Fruit fly (Drosophila melanogaster): ENCODE data around the gene CG14834.

Gene CG14834

dm6 chr3L:7323348-7323747 is 23.6 kb downstream of the CG14834 start, which contains the start of the genes RhoGEF4 and Rint1 (continued):
- no peak for TF ChIP-seq CG16863 (GFP tag; optimal IDR thresholded peaks at IDR 0.05)
- peak; percentile 75 for TF ChIP-seq CG8290 (GFP tag; optimal IDR thresholded peaks at IDR 0.05)
- peak in 1 of 2 experiments; percentile 67 for TF ChIP-seq CG8290 (tag; optimal IDR thresholded peaks at IDR 0.05)
- TF ChIP-seq CG17359 (tag; optimal IDR thresholded peaks at IDR 0.05): peak; percentile 43
- peak; percentile 82 for TF ChIP-seq lilli (GFP tag; optimal IDR thresholded peaks at IDR 0.05)
- TF ChIP-seq unpg (GFP tag; optimal IDR thresholded peaks at IDR 0.05): peak; percentile 67
- TF ChIP-seq CG17568 (GFP tag; optimal IDR thresholded peaks at IDR 0.05): no peak
- peak; percentile 86 for TF ChIP-seq CoRest (tag; optimal IDR thresholded peaks at IDR 0.05)
- TF ChIP-seq CG10267 (tag; optimal IDR thresholded peaks at IDR 0.05): peak; percentile 73
- TF ChIP-seq Myb (GFP tag; optimal IDR thresholded peaks at IDR 0.05): peak; percentile 79
- peak; percentile 62; the same call in 2 of the 3 replicates for TF ChIP-seq jigr1 (GFP tag; IDR thresholded peaks at IDR 0.05)
- no peak for TF ChIP-seq CrebB (tag; optimal IDR thresholded peaks at IDR 0.05)
- no peak for TF ChIP-seq CG4707 (GFP tag; optimal IDR thresholded peaks at IDR 0.05)
- TF ChIP-seq Dad (GFP tag; optimal IDR thresholded peaks at IDR 0.05): peak; percentile 31
- TF ChIP-seq eve (GFP tag; optimal IDR thresholded peaks at IDR 0.05): no peak
- TF ChIP-seq pfk (GFP tag; optimal IDR thresholded peaks at IDR 0.05): no peak
- peak; percentile 92 for TF ChIP-seq CG4617 (GFP tag; optimal IDR thresholded peaks at IDR 0.05; ENCODE audit: borderline replicate concordance)
- TF ChIP-seq CG8089 (GFP tag; optimal IDR thresholded peaks at IDR 0.05): no peak
- no peak for TF ChIP-seq bigmax (GFP tag; optimal IDR thresholded peaks at IDR 0.05)
- TF ChIP-seq CG3726 (GFP tag; IDR thresholded peaks at IDR 0.05): no peak
- TF ChIP-seq CG2202 (tag; optimal IDR thresholded peaks at IDR 0.05): peak; percentile 30
- no peak for TF ChIP-seq CG6791 (GFP tag; IDR thresholded peaks at IDR 0.05; ENCODE audit: partially characterized antibody)
- peak; percentile 61 for TF ChIP-seq Hmr (GFP tag; optimal IDR thresholded peaks at IDR 0.05)
- TF ChIP-seq CG2712 (tag; optimal IDR thresholded peaks at IDR 0.05): peak; percentile 81
- peak; percentile 65 for TF ChIP-seq NfI (GFP tag; optimal IDR thresholded peaks at IDR 0.05)
- no peak for TF ChIP-seq onecut (GFP tag; IDR thresholded peaks at IDR 0.05)
- TF ChIP-seq CG14710 (tag; optimal IDR thresholded peaks at IDR 0.05): peak; percentile 88
- TF ChIP-seq Dip2 (GFP tag; IDR thresholded peaks at IDR 0.05): no peak
- TF ChIP-seq CG1024 (GFP tag; IDR thresholded peaks at IDR 0.05): peak; percentile 55
- TF ChIP-seq CG32532 (GFP tag; IDR thresholded peaks at IDR 0.05): peak; percentile 83
- peak; percentile 28 for TF ChIP-seq nerfin-1 (tag; optimal IDR thresholded peaks at IDR 0.05)
- TF ChIP-seq CG14965 (GFP tag; optimal IDR thresholded peaks at IDR 0.05; ENCODE audit: borderline replicate concordance): no peak
- TF ChIP-seq Lhr (GFP tag; optimal IDR thresholded peaks at IDR 0.05): peak; percentile 68
- no peak for TF ChIP-seq emc (GFP tag; optimal IDR thresholded peaks at IDR 0.05)
- TF ChIP-seq Rx (GFP tag; IDR thresholded peaks at IDR 0.05): peak; percentile 64
- TF ChIP-seq vvl (GFP tag; IDR thresholded peaks at IDR 0.05): peak; percentile 82
- TF ChIP-seq p53 (GFP tag; optimal IDR thresholded peaks at IDR 0.05): no peak
- peak; percentile 69 for TF ChIP-seq YL-1 (GFP tag; optimal IDR thresholded peaks at IDR 0.05)
- no peak for TF ChIP-seq Spps (tag; optimal IDR thresholded peaks at IDR 0.05)
- TF ChIP-seq CG30403 (GFP tag; optimal IDR thresholded peaks at IDR 0.05): peak; percentile 86
- TF ChIP-seq fru (optimal IDR thresholded peaks at IDR 0.05): no peak
- TF ChIP-seq CG33213 (GFP tag; optimal IDR thresholded peaks at IDR 0.05): no peak
- TF ChIP-seq pzg (GFP tag; optimal IDR thresholded peaks at IDR 0.05): peak; percentile 80
- peak; percentile 78 for TF ChIP-seq sob (GFP tag; IDR thresholded peaks at IDR 0.05)
- peak; percentile 92 for TF ChIP-seq CG9932 (GFP tag; IDR thresholded peaks at IDR 0.05)
- TF ChIP-seq usp (GFP tag; optimal IDR thresholded peaks at IDR 0.05): no peak
- TF ChIP-seq Opbp (GFP tag; IDR thresholded peaks at IDR 0.05; ENCODE audit: partially characterized antibody): no peak; the same call in 2 of the 3 replicates
- TF ChIP-seq CG10959 (GFP tag; IDR thresholded peaks at IDR 0.05): peak; percentile 57
- no peak for TF ChIP-seq lbe (GFP tag; optimal IDR thresholded peaks at IDR 0.05)
- TF ChIP-seq CG12236 (GFP tag; optimal IDR thresholded peaks at IDR 0.05): no peak
- peak; percentile 54; the same call in 1 of the 2 replicates for TF ChIP-seq H2.0 (GFP tag; IDR thresholded peaks at IDR 0.05)
- peak; percentile 85 for TF ChIP-seq Gug (GFP tag; IDR thresholded peaks at IDR 0.05)
